Worm (Caenorhabditis elegans) whole organism, L4 larva: ENCODE data around the gene C46C2.3.
"Not testable (repeated sequence)": the region's sequence is repeated elsewhere in the genome, so short reads cannot be mapped to it uniquely, and the experiment has no call there.

Source experiments
- F37D6.2 ChIP-seq: sonication (generic microtip); optimal IDR thresholded peaks from 2 replicates; lab custom pipeline; 2016; ENCODE audit warnings: mild to moderate bottlenecking, missing genetic modification characterization, missing compliant biosample characterization
- F49E8.2 ChIP-seq: sonication (generic microtip); optimal IDR thresholded peaks from 2 replicates; lab custom pipeline; 2016; ENCODE audit warnings: missing compliant biosample characterization, mild to moderate bottlenecking, missing genetic modification characterization, borderline replicate concordance
- Y48G9A.11 ChIP-seq: fragments of 200-800 bp; sonication (Bioruptor generic); IDR thresholded peaks from 2 replicates; pipeline ENCODE4 v1.3.6; 2022; ENCODE audit warnings: missing genetic modification reagents, missing genetic modification characterization, missing compliant biosample characterization
- Y75B8A.6 ChIP-seq: fragments of 200-800 bp; sonication (Bioruptor generic); IDR thresholded peaks from 2 replicates; pipeline ENCODE4 v1.3.6; 2022; ENCODE audit warnings: missing genetic modification reagents, missing genetic modification characterization, missing compliant biosample characterization
- ZK546.5 ChIP-seq, 2 experiments: sonication (generic microtip); optimal IDR thresholded peaks; 2 replicates each; lab custom pipeline; 2017; ENCODE audit warnings: missing biosample characterization in 2 of 2, missing genetic modification characterization in 2 of 2
- aha-1 ChIP-seq: fragments of 150-350 bp; peaks from one replicate; lab custom pipeline; 2014; ENCODE audit warnings: missing biosample characterization, missing genetic modification characterization
- arid-1 ChIP-seq: fragments of 200-800 bp; sonication (Bioruptor generic); conservative IDR thresholded peaks from 2 replicates; pipeline ENCODE4 v1.3.6; 2022; ENCODE audit warnings: missing genetic modification reagents, missing genetic modification characterization, missing compliant biosample characterization
- ceh-20 ChIP-seq: fragments of 200-800 bp; sonication (Bioruptor generic); IDR thresholded peaks from 2 replicates; pipeline ENCODE4 v1.3.6; 2022; ENCODE audit warnings: missing genetic modification reagents, missing genetic modification characterization, missing compliant biosample characterization
- cey-2 ChIP-seq: sonication (generic microtip); optimal IDR thresholded peaks from 3 replicates; lab custom pipeline; 2017; ENCODE audit warnings: missing genetic modification characterization, mild to moderate bottlenecking, missing compliant biosample characterization, antibody characterized with exemption, borderline replicate concordance; ENCODE audit not compliant: insufficient read depth
- dmd-6 ChIP-seq: fragments of 200-800 bp; sonication (Bioruptor generic); IDR thresholded peaks from 2 replicates; pipeline ENCODE4 v1.3.6; 2022; ENCODE audit warnings: missing genetic modification reagents, missing genetic modification characterization, missing compliant biosample characterization
- dmd-9 ChIP-seq: fragments of 200-800 bp; sonication (Bioruptor generic); IDR thresholded peaks from 2 replicates; pipeline ENCODE4 v1.3.6; 2022; ENCODE audit warnings: missing genetic modification reagents, missing genetic modification characterization, missing compliant biosample characterization
- fkh-10 ChIP-seq: fragments of 150-350 bp; optimal IDR thresholded peaks from 2 replicates; lab custom pipeline; 2014; ENCODE audit warnings: missing biosample characterization, missing genetic modification reagents, missing genetic modification characterization
- hlh-30 ChIP-seq: sonication (generic microtip); optimal IDR thresholded peaks from 2 replicates; lab custom pipeline; 2017; ENCODE audit warnings: antibody characterized with exemption, mild to moderate bottlenecking, missing genetic modification characterization, missing compliant biosample characterization; ENCODE audit not compliant: insufficient read depth
- lim-7 ChIP-seq: fragments of 200-800 bp; sonication (Bioruptor generic); IDR thresholded peaks from 2 replicates; pipeline ENCODE4 v1.3.6; 2022; ENCODE audit warnings: missing genetic modification characterization, missing compliant biosample characterization
- lin-1 ChIP-seq: fragments of 200-800 bp; sonication (Bioruptor generic); IDR thresholded peaks from 2 replicates; pipeline ENCODE4 v1.3.6; 2022; ENCODE audit warnings: missing genetic modification reagents, missing genetic modification characterization, missing compliant biosample characterization
- lin-15B ChIP-seq: fragments of 150-350 bp; sonication (generic microtip); optimal IDR thresholded peaks from 3 replicates; lab custom pipeline; 2014; ENCODE audit warnings: missing biosample characterization, missing genetic modification characterization
- lir-3 ChIP-seq: sonication (generic microtip); optimal IDR thresholded peaks from 2 replicates; lab custom pipeline; 2016; ENCODE audit warnings: mild to moderate bottlenecking, missing genetic modification characterization, missing compliant biosample characterization
- madf-9 ChIP-seq: fragments of 200-800 bp; sonication (Bioruptor generic); conservative IDR thresholded peaks from 2 replicates; pipeline ENCODE4 v1.3.6; 2022; ENCODE audit warnings: missing genetic modification reagents, missing genetic modification characterization, missing compliant biosample characterization
- mep-1 ChIP-seq: fragments of 150-350 bp; sonication (generic microtip); optimal IDR thresholded peaks from 3 replicates; lab custom pipeline; 2014; ENCODE audit warnings: missing biosample characterization, missing genetic modification characterization
- nhr-102 ChIP-seq: sonication (generic microtip); optimal IDR thresholded peaks from 2 replicates; lab custom pipeline; 2016; ENCODE audit warnings: mild to moderate bottlenecking, missing genetic modification characterization, moderate library complexity, missing compliant biosample characterization
- nhr-11 ChIP-seq: fragments of 150-350 bp; optimal IDR thresholded peaks from 2 replicates; lab custom pipeline; 2014; ENCODE audit warnings: missing biosample characterization, missing genetic modification characterization
- nhr-111 ChIP-seq: fragments of 200-800 bp; sonication (Bioruptor generic); optimal IDR thresholded peaks from 2 replicates; lab custom pipeline; 2018; ENCODE audit warnings: mild to moderate bottlenecking, missing genetic modification characterization, missing compliant biosample characterization
- nhr-28 ChIP-seq: fragments of 150-350 bp; optimal IDR thresholded peaks from 2 replicates; lab custom pipeline; 2014; ENCODE audit warnings: missing biosample characterization, missing genetic modification characterization
- nhr-41 ChIP-seq: fragments of 200-800 bp; sonication (Bioruptor generic); IDR thresholded peaks from 2 replicates; pipeline ENCODE4 v1.3.6; 2022; ENCODE audit warnings: missing genetic modification reagents, missing genetic modification characterization, missing compliant biosample characterization
- nhr-48 ChIP-seq: sonication (generic microtip); optimal IDR thresholded peaks from 2 replicates; lab custom pipeline; 2016; ENCODE audit warnings: mild to moderate bottlenecking, missing genetic modification characterization, missing compliant biosample characterization
- pqm-1 ChIP-seq: sonication (generic microtip); optimal IDR thresholded peaks from 2 replicates; lab custom pipeline; 2017; ENCODE audit warnings: missing biosample characterization, missing genetic modification characterization
- rbr-2 ChIP-seq: sonication (generic microtip); optimal IDR thresholded peaks from 2 replicates; lab custom pipeline; 2016; ENCODE audit warnings: missing genotype, missing genetic modification characterization, missing compliant biosample characterization
- saeg-2 ChIP-seq: fragments of 200-800 bp; sonication (Bioruptor generic); IDR thresholded peaks from 2 replicates; pipeline ENCODE4 v1.3.6; 2022; ENCODE audit warnings: missing genetic modification reagents, missing genetic modification characterization, missing compliant biosample characterization
- snpc-4 ChIP-seq: fragments of 150-350 bp; optimal IDR thresholded peaks from 2 replicates; lab custom pipeline; 2014; ENCODE audit warnings: missing biosample characterization, missing genetic modification characterization
- spr-3 ChIP-seq: fragments of 200-800 bp; sonication (Bioruptor generic); optimal IDR thresholded peaks from 2 replicates; lab custom pipeline; 2018; ENCODE audit warnings: mild to moderate bottlenecking, missing genetic modification characterization, missing compliant biosample characterization
- unc-39 ChIP-seq: sonication (generic microtip); optimal IDR thresholded peaks from 2 replicates; lab custom pipeline; 2017; ENCODE audit warnings: missing biosample characterization, missing genetic modification characterization
- unc-62 ChIP-seq, 3 experiments: fragments of 150-350 bp in 1 of 3; sonication (generic microtip); optimal IDR thresholded peaks in 2 of 3; peaks in 1 of 3; 1 replicate in 1 of 3; 2 replicates in 2 of 3; lab custom pipeline; 2014 to 2017; ENCODE audit warnings: missing biosample characterization in 3 of 3, missing genetic modification characterization in 3 of 3, missing genetic modification reagents in 3 of 3, missing genotype in 1 of 3
- ztf-7 ChIP-seq: fragments of 150-350 bp; optimal IDR thresholded peaks from 2 replicates; lab custom pipeline; 2014; ENCODE audit warnings: missing biosample characterization, missing genetic modification characterization

Gene C46C2.3

DNA sequence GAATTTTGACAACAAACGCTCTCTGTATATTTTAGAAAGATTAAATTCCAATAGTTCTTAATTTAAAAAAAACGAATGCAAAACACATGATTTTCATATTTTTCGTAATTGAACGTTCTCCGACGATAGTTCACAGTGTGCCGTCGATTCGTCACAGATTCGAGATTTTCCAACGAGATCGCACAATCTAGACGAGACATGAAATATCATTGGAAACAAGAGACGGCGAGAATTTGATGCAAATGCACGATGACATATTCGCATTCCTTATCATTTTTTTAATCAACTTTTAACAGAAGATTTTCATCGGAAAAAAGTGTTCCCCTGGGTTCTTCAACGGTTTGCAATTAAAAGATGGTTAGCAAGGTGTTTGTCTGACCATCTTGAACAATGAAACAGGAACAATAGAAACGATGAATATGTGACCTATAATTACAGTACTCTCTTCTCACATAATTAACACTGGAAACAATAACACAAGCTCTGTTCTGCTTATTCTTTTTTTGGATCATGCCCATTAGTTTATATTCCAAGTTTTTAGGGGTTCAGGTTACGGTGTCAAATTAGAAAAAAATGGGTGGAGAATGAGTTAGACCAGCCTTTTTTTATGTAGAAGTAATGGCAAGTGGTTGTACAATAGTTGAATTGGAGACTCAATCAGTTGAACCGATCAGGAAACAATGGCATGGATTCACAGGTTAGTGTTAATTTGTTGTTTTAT is 7.7 kb downstream of the C46C2.3 start, which contains the start of gene Y11D7A.3 (continued):
- TF ChIP-seq ceh-20 (GFP tag; lab: Robert Waterston, UW) (0 out of 2 replicates have a peak, but pooled peaks have one; percentile 15), nhr-48 (no peak), nhr-28 (peak; percentile 40), rbr-2 (tag; lab: Kevin White, UChicago) (no peak), aha-1 (tag; lab: Kevin White, UChicago) (peak; percentile 54), snpc-4 (tag; lab: Kevin White, UChicago) (no peak), lim-7 (GFP tag; lab: Robert Waterston, UW) (no peak), F49E8.2 (no peak)

DNA sequence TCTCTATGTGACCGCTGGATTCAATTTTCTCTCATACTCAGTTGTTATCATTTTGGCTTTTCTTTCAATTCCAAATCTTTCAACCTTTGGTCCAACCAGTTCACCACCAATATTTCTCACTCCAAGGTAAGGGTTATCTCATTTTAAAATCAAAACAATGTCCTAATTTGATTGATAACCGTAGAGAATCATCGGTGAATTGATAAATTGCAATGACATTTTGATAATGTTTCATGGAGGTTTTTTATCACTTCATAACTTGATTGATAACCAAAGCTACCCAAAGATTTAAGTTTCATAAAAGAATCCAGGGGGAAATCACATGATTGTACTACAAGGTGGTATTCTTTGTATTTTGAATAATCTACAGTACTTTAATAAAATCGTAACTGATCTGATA is 14.2 kb downstream of the C46C2.3 start:
- no peak for TF ChIP-seq ZK546.5 (tag; optimal IDR thresholded peaks at IDR 0.05; lab: Kevin White, UChicago)
- TF ChIP-seq nhr-102 (tag; lab: Kevin White, UChicago), result no peak
- no peak for TF ChIP-seq hlh-30
- no peak for TF ChIP-seq dmd-6 (GFP tag; lab: Robert Waterston, UW)
- no peak for TF ChIP-seq saeg-2 (GFP tag; lab: Robert Waterston, UW)
- no peak for TF ChIP-seq Y48G9A.11 (GFP tag; lab: Robert Waterston, UW)
- TF ChIP-seq arid-1 (GFP tag; lab: Robert Waterston, UW), result no peak
- no peak for TF ChIP-seq rbr-2 (tag; lab: Kevin White, UChicago)
- TF ChIP-seq aha-1 (tag; lab: Kevin White, UChicago), result no peak

DNA sequence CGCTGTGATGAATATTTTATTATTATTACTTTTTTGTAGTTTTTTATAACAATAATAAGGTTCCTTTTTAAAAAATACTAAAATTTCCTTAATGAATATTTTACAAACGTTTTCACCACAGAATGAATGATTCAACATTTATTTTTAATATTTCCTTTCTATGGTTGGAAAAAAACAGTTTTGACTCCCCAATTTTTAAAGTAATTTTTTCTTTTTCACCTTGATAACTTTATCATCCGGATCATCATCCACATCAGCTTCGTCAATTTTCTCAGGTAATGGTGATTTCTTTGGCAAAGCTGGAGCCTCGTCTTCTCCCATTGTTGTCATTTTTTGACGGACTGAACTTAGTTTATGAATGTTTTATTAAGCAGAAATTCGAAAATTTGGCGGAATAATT is 18.7 kb downstream of the C46C2.3 start, which contains the start of gene rab-28:
Gene rab-28, minus strand, starts transcription at position 343 of the 400 bp plus-strand sequence.
- TF ChIP-seq pqm-1 (tag; lab: Kevin White, UChicago) (no peak), lim-7 (GFP tag; lab: Robert Waterston, UW) (no peak), aha-1 (tag; lab: Kevin White, UChicago) (peak; percentile 97), lin-1 (no peak)

DNA sequence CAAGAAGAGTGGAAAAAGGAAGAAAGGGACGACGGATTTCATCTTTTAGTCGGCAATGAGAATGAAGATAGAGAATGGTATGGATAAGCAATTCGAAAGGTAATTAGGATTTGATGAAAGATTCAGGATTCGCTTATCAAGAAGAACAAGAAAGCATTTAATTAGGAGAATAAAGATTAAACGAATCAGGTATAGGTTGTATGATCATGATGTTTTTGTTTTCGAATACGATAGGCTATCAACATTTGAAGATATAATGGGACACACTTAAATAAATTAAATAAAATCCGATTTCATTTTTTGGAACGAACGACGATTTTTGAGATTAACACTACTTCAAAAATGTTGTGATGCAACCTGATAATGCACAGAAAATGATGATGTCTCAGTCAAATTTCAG is 20.5 kb downstream of the C46C2.3 start, which contains the start of gene Y11D7A.5:
Gene Y11D7A.5, minus strand, starts transcription at position 101 of the 400 bp plus-strand sequence.
- TF ChIP-seq unc-62 (GFP tag; optimal IDR thresholded peaks at IDR 0.05 in 1 of 2; lab: Kevin White, UChicago), result peak in 1 of 2 experiments; percentile 28
- TF ChIP-seq unc-62 (tag; optimal IDR thresholded peaks at IDR 0.05; lab: Kevin White, UChicago), result no peak
- TF ChIP-seq cey-2 (tag; lab: Kevin White, UChicago), result no peak

DNA sequence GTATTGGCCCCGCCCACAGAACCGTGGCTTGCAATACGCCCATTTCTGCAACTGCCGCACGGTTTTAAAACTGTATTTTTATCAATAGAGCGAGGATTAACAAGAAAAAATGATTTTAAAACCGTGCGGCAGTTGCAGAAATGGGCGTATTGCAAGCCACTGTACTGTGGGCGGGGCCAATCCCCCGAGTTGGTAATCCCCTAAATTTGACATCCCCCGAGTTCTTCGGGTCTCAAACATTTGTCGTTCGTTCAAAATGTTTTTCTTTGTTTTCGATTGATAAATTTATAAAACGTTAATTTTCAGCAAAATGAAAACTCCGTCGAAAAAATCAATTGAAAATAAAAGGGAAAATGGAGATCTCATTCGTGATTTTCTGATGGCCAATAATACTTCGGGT is 24.3 kb downstream of the C46C2.3 start, which contains the start of gene Y11D7A.7:
Gene Y11D7A.7, plus strand, starts transcription at position 301 of the 400 bp plus-strand sequence.
- TF ChIP-seq mep-1, pqm-1, F37D6.2 (tag; lab: Kevin White, UChicago): not testable (repeated sequence)

DNA sequence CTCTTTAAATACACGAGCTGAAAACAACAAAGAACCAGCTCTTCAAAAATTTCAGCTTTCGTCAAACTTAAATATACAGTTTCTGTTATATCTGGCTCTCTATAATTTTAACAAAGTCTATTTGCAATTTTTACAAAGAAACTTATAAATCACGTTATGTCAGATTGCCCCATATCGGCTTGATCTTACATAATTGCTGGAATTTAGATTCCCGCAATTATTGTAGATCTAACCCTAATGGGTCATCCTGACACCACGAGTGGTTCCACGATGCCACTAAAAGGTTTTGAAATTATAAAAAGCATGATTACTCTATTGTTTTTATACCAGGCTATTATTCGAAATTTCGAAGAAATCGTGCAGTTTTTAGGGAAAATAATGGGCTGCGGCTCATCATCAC is 26.2 kb downstream of the C46C2.3 start, which contains the start of gene Y11D7A.8:
Gene Y11D7A.8, plus strand, starts transcription at position 301 of the 400 bp plus-strand sequence.
- TF ChIP-seq ztf-7, result no peak
- no peak for TF ChIP-seq dmd-9 (GFP tag; lab: Robert Waterston, UW)
- no peak for TF ChIP-seq madf-9
- TF ChIP-seq hlh-30, result no peak
- no peak for TF ChIP-seq saeg-2 (GFP tag; lab: Robert Waterston, UW)
- no peak for TF ChIP-seq unc-39 (tag; lab: Kevin White, UChicago)
- TF ChIP-seq lin-15B (tag; lab: Kevin White, UChicago), result no peak
- TF ChIP-seq nhr-111 (GFP tag; lab: Kevin White, UChicago), result no peak
- no peak for TF ChIP-seq cey-2 (tag; lab: Kevin White, UChicago)
- no peak for TF ChIP-seq nhr-11
- no peak for TF ChIP-seq nhr-48
- no peak for TF ChIP-seq nhr-41
- TF ChIP-seq Y75B8A.6 (GFP tag; lab: Robert Waterston, UW), result no peak
- TF ChIP-seq lin-1, result no peak
- TF ChIP-seq lir-3 (tag; lab: Kevin White, UChicago), result no peak
- no peak for TF ChIP-seq fkh-10
- TF ChIP-seq spr-3 (GFP tag; lab: Kevin White, UChicago), result no peak
- no peak for TF ChIP-seq unc-62 (GFP tag; optimal IDR thresholded peaks at IDR 0.05 in 1 of 2; lab: Kevin White, UChicago)
- no peak for TF ChIP-seq unc-62 (tag; optimal IDR thresholded peaks at IDR 0.05; lab: Kevin White, UChicago)
